Fruit fly (Drosophila melanogaster) whole organism, adult: ENCODE measurements around the gene CG7326.
A peak's percentile ranks its signal among the peaks of the same experiment; 100 is the strongest.

Experiments used
- CG11617 ChIP-seq: fragments of 200-800 bp; sonication (Bioruptor generic); optimal IDR thresholded peaks from 2 replicates; lab custom pipeline; 2017; ENCODE audit warnings: mild to moderate bottlenecking, missing biosample characterization, missing genetic modification reagents, missing genetic modification characterization
- CG12768 ChIP-seq: fragments of 200-800 bp; sonication (Bioruptor generic); optimal IDR thresholded peaks from 2 replicates; lab custom pipeline; 2017; ENCODE audit warnings: missing biosample characterization, missing genetic modification characterization, mild to moderate bottlenecking, moderate library complexity, missing genetic modification reagents
- CG14711 ChIP-seq: fragments of 200-800 bp; sonication (Bioruptor generic); optimal IDR thresholded peaks from 2 replicates; lab custom pipeline; 2018; ENCODE audit warnings: missing biosample characterization, mild to moderate bottlenecking, missing genetic modification characterization, moderate library complexity
- CG1620 ChIP-seq: fragments of 200-800 bp; sonication (Bioruptor generic); optimal IDR thresholded peaks from 2 replicates; lab custom pipeline; 2016; ENCODE audit warnings: missing biosample characterization, missing genetic modification characterization
- CG33017 ChIP-seq: fragments of 200-800 bp; sonication (Bioruptor generic); optimal IDR thresholded peaks from 2 replicates; lab custom pipeline; 2018; ENCODE audit warnings: missing biosample characterization, mild to moderate bottlenecking, missing genetic modification characterization, moderate library complexity
- CG5204 ChIP-seq: fragments of 200-800 bp; sonication (Bioruptor generic); optimal IDR thresholded peaks from 2 replicates; lab custom pipeline; 2016; ENCODE audit warnings: missing biosample characterization, missing genetic modification characterization
- CG7045 ChIP-seq: fragments of 200-800 bp; sonication (Bioruptor generic); optimal IDR thresholded peaks from 2 replicates; lab custom pipeline; 2017; ENCODE audit warnings: missing biosample characterization, mild to moderate bottlenecking, missing genetic modification characterization
- CG7101 ChIP-seq: fragments of 200-800 bp; sonication (Bioruptor generic); optimal IDR thresholded peaks from 2 replicates; lab custom pipeline; 2018; ENCODE audit warnings: missing biosample characterization, mild to moderate bottlenecking, missing genetic modification characterization, moderate library complexity
- Clk ChIP-seq: fragments of 200-800 bp; sonication (Bioruptor generic); optimal IDR thresholded peaks from 2 replicates; lab custom pipeline; 2017; ENCODE audit warnings: missing biosample characterization, missing genetic modification characterization
- Crg-1 ChIP-seq: fragments of 200-800 bp; sonication (Bioruptor generic); optimal IDR thresholded peaks from 2 replicates; lab custom pipeline; 2016; ENCODE audit warnings: missing biosample characterization, missing genetic modification characterization
- Hr96 ChIP-seq: fragments of 200-800 bp; sonication (Bioruptor generic); optimal IDR thresholded peaks from 2 replicates; lab custom pipeline; 2016; ENCODE audit warnings: missing biosample characterization, missing genetic modification characterization
- Mnt ChIP-seq: fragments of 200-800 bp; sonication (Bioruptor generic); optimal IDR thresholded peaks from 2 replicates; lab custom pipeline; 2016; ENCODE audit warnings: missing biosample characterization, mild to moderate bottlenecking, missing genetic modification characterization
- bab1 ChIP-seq: fragments of 200-800 bp; sonication (Bioruptor generic); optimal IDR thresholded peaks from 3 replicates; lab custom pipeline; 2019; ENCODE audit warnings: missing biosample characterization, mild to moderate bottlenecking, missing genetic modification characterization, moderate library complexity
- cic ChIP-seq: fragments of 200-800 bp; sonication (Bioruptor generic); optimal IDR thresholded peaks from 2 replicates; lab custom pipeline; 2017; ENCODE audit warnings: missing biosample characterization, mild to moderate bottlenecking, missing genetic modification characterization, moderate library complexity
- cnc ChIP-seq, 2 experiments: fragments of >200 bp; optimal IDR thresholded peaks; 2 replicates each; lab custom pipeline; 2017
- kay ChIP-seq: fragments of 200-800 bp; sonication (Bioruptor generic); peaks from one replicate; lab custom pipeline; 2016; ENCODE audit warnings: missing biosample characterization, missing genetic modification characterization, borderline replicate concordance
- ovo ChIP-seq: fragments of 200-800 bp; sonication (Bioruptor generic); optimal IDR thresholded peaks from 2 replicates; lab custom pipeline; 2016; ENCODE audit warnings: missing biosample characterization, missing genetic modification characterization
- pad ChIP-seq: fragments of 200-800 bp; sonication (Bioruptor generic); optimal IDR thresholded peaks from 3 replicates; lab custom pipeline; 2017; ENCODE audit warnings: missing biosample characterization, missing genetic modification characterization, mild to moderate bottlenecking, moderate library complexity, missing genetic modification reagents
- tj ChIP-seq: fragments of 200-800 bp; sonication (Bioruptor generic); optimal IDR thresholded peaks from 3 replicates; lab custom pipeline; 2017; ENCODE audit warnings: missing biosample characterization, mild to moderate bottlenecking, missing genetic modification characterization, moderate library complexity
- toe ChIP-seq: fragments of 200-800 bp; sonication (Bioruptor generic); optimal IDR thresholded peaks from 2 replicates; lab custom pipeline; 2016; ENCODE audit warnings: missing biosample characterization, missing genetic modification characterization

The CG7326 gene

dm6 chrX:18848338-18849021 is 15.1 kb downstream of the CG7326 start, which contains the start of gene shop:
shop (minus strand) TSS chrX:18848566.
- TF ChIP-seq CG14711 (tag; lab: Kevin White, UChicago): peak; percentile 92
- TF ChIP-seq CG7101 (tag; lab: Kevin White, UChicago): peak; percentile 86
- TF ChIP-seq Hr96 (GFP tag; lab: Kevin White, UChicago): peak; percentile 84
- TF ChIP-seq cnc (optimal IDR thresholded peaks at IDR 0.05; lab: Kevin White, UChicago): no peak
- TF ChIP-seq CG7045: peak; percentile 73
- no peak for TF ChIP-seq cic (GFP tag; lab: Kevin White, UChicago)
- TF ChIP-seq CG12768 (GFP tag; lab: Kevin White, UChicago): peak; percentile 67
- peak; percentile 89 for TF ChIP-seq CG11617 (GFP tag; lab: Kevin White, UChicago)
- peak; percentile 79 for TF ChIP-seq pad (GFP tag; lab: Kevin White, UChicago)
- TF ChIP-seq CG1620 (GFP tag; lab: Kevin White, UChicago): peak; percentile 88
- peak; percentile 77 for TF ChIP-seq bab1
- TF ChIP-seq Crg-1 (GFP tag; lab: Kevin White, UChicago): peak; percentile 81
- no peak for TF ChIP-seq kay (GFP tag; lab: Kevin White, UChicago)
- peak; percentile 80 for TF ChIP-seq Mnt (GFP tag; lab: Kevin White, UChicago)
- peak; percentile 44 for TF ChIP-seq ovo (GFP tag; lab: Kevin White, UChicago)
- peak; percentile 48 for TF ChIP-seq Clk (GFP tag; lab: Kevin White, UChicago)
- TF ChIP-seq CG5204 (GFP tag; lab: Kevin White, UChicago): peak; percentile 75
- TF ChIP-seq CG33017 (tag; lab: Kevin White, UChicago): peak; percentile 67
- peak; percentile 73 for TF ChIP-seq toe
- TF ChIP-seq tj (GFP tag; lab: Kevin White, UChicago): peak; percentile 65

dm6 chrX:18843229-18844033 is 20.1 kb downstream of the CG7326 start, which contains the start of gene htk:
htk (plus strand) TSS chrX:18843663.
- TF ChIP-seq CG33017 (tag; lab: Kevin White, UChicago): no peak
- TF ChIP-seq Clk (GFP tag; lab: Kevin White, UChicago): no peak
- peak; percentile 5 for TF ChIP-seq CG11617 (GFP tag; lab: Kevin White, UChicago)
- TF ChIP-seq Hr96 (GFP tag; lab: Kevin White, UChicago): peak; percentile 61
- peak; percentile 23 for TF ChIP-seq tj (GFP tag; lab: Kevin White, UChicago)
- no peak for TF ChIP-seq cnc (optimal IDR thresholded peaks at IDR 0.05; lab: Kevin White, UChicago)
- TF ChIP-seq toe: no peak
- peak; percentile 70 for TF ChIP-seq Crg-1 (GFP tag; lab: Kevin White, UChicago)
- TF ChIP-seq kay (GFP tag; lab: Kevin White, UChicago): no peak
- TF ChIP-seq Mnt (GFP tag; lab: Kevin White, UChicago): peak; percentile 70
- no peak for TF ChIP-seq CG7045
- no peak for TF ChIP-seq CG5204 (GFP tag; lab: Kevin White, UChicago)
- peak; percentile 60 for TF ChIP-seq pad (GFP tag; lab: Kevin White, UChicago)
- no peak for TF ChIP-seq CG12768 (GFP tag; lab: Kevin White, UChicago)
- peak; percentile 88 for TF ChIP-seq CG1620 (GFP tag; lab: Kevin White, UChicago)
- TF ChIP-seq CG14711 (tag; lab: Kevin White, UChicago): peak; percentile 96
- peak; percentile 78 for TF ChIP-seq bab1
- TF ChIP-seq cic (GFP tag; lab: Kevin White, UChicago): no peak
- peak; percentile 77 for TF ChIP-seq ovo (GFP tag; lab: Kevin White, UChicago)
- peak; percentile 80 for TF ChIP-seq CG7101 (tag; lab: Kevin White, UChicago)

dm6 chrX:18838929-18839576 is 24.5 kb downstream of the CG7326 start:
- no peak for TF ChIP-seq CG7101 (tag; lab: Kevin White, UChicago)
- TF ChIP-seq kay (GFP tag; lab: Kevin White, UChicago): no peak
- no peak for TF ChIP-seq toe
- TF ChIP-seq cic (GFP tag; lab: Kevin White, UChicago): no peak
- TF ChIP-seq Crg-1 (GFP tag; lab: Kevin White, UChicago): no peak
- TF ChIP-seq Clk (GFP tag; lab: Kevin White, UChicago): no peak

- no peak for TF ChIP-seq CG33017 (tag; lab: Kevin White, UChicago)
- TF ChIP-seq cic (GFP tag; lab: Kevin White, UChicago): no peak
- no peak for TF ChIP-seq Crg-1 (GFP tag; lab: Kevin White, UChicago)
- no peak for TF ChIP-seq kay (GFP tag; lab: Kevin White, UChicago)
- no peak for TF ChIP-seq tj (GFP tag; lab: Kevin White, UChicago)
- TF ChIP-seq cnc (optimal IDR thresholded peaks at IDR 0.05; lab: Kevin White, UChicago): no peak
- TF ChIP-seq CG12768 (GFP tag; lab: Kevin White, UChicago): no peak
- TF ChIP-seq CG5204 (GFP tag; lab: Kevin White, UChicago): no peak
- TF ChIP-seq ovo (GFP tag; lab: Kevin White, UChicago): no peak
- TF ChIP-seq Mnt (GFP tag; lab: Kevin White, UChicago): no peak
These were observed 25.1 kb downstream of the CG7326 start for dm6 chrX:18838470-18838869.

dm6 chrX:18837046-18837445 is 26.5 kb downstream of the CG7326 start:
- TF ChIP-seq pad (GFP tag; lab: Kevin White, UChicago) (no peak), CG7101 (tag; lab: Kevin White, UChicago) (peak; percentile 58), Mnt (GFP tag; lab: Kevin White, UChicago) (peak; percentile 8), cic (GFP tag; lab: Kevin White, UChicago) (peak; percentile 59), kay (GFP tag; lab: Kevin White, UChicago) (peak; percentile 54), Hr96 (GFP tag; lab: Kevin White, UChicago) (peak; percentile 36), tj (GFP tag; lab: Kevin White, UChicago) (peak; percentile 30), cnc (optimal IDR thresholded peaks at IDR 0.05; lab: Kevin White, UChicago) (no peak), CG5204 (GFP tag; lab: Kevin White, UChicago) (no peak), bab1 (no peak), CG11617 (GFP tag; lab: Kevin White, UChicago) (peak; percentile 46)
